Worm (Caenorhabditis elegans) whole organism, mixed stage, embryonic: ENCODE data around the gene kmo-2.

Experiments
- M03D4.4 ChIP-seq: sonication (generic microtip); optimal IDR thresholded peaks from 2 replicates; lab custom pipeline; 2017; ENCODE audit warnings: mild to moderate bottlenecking, missing genetic modification characterization, missing compliant biosample characterization
- bed-3 ChIP-seq: fragments of 200-800 bp; sonication (Bioruptor generic); optimal IDR thresholded peaks from 3 replicates; lab custom pipeline; 2018; ENCODE audit warnings: mild to moderate bottlenecking, missing genetic modification characterization, moderate library complexity, missing compliant biosample characterization
- blmp-1 ChIP-seq: fragments of 150-350 bp; optimal IDR thresholded peaks from 2 replicates; lab custom pipeline; 2014; ENCODE audit warnings: missing biosample characterization, missing genetic modification characterization
- ceh-39 ChIP-seq: fragments of 150-350 bp; optimal IDR thresholded peaks from 2 replicates; lab custom pipeline; 2014; ENCODE audit warnings: missing biosample characterization, missing genetic modification characterization
- ceh-43 ChIP-seq: fragments of 200-800 bp; sonication (Bioruptor generic); optimal IDR thresholded peaks from 2 replicates; lab custom pipeline; 2018; ENCODE audit warnings: mild to moderate bottlenecking, missing genetic modification characterization, moderate library complexity, missing compliant biosample characterization
- ceh-83 ChIP-seq: fragments of 200-800 bp; sonication (Bioruptor generic); optimal IDR thresholded peaks from 2 replicates; lab custom pipeline; 2018; ENCODE audit warnings: mild to moderate bottlenecking, missing genetic modification characterization, missing compliant biosample characterization
- drap-1 ChIP-seq: fragments of 200-800 bp; sonication (Bioruptor generic); optimal IDR thresholded peaks from 3 replicates; lab custom pipeline; 2018; ENCODE audit warnings: mild to moderate bottlenecking, missing genetic modification characterization, missing compliant biosample characterization
- elt-1 ChIP-seq: sonication (generic microtip); optimal IDR thresholded peaks from 2 replicates; lab custom pipeline; 2017; ENCODE audit warnings: missing genetic modification characterization, mild to moderate bottlenecking, missing compliant biosample characterization, antibody characterized with exemption, moderate library complexity, borderline replicate concordance; ENCODE audit not compliant: insufficient read depth
- elt-3 ChIP-seq: fragments of 150-350 bp; optimal IDR thresholded peaks from 2 replicates; lab custom pipeline; 2014; ENCODE audit warnings: missing biosample characterization, missing genetic modification characterization
- flh-1 ChIP-seq: fragments of 200-800 bp; sonication (Bioruptor generic); optimal IDR thresholded peaks from 2 replicates; lab custom pipeline; 2018; ENCODE audit warnings: mild to moderate bottlenecking, missing genetic modification characterization, moderate library complexity, missing compliant biosample characterization
- ham-2 ChIP-seq: fragments of 200-800 bp; sonication (Bioruptor generic); optimal IDR thresholded peaks from 2 replicates; lab custom pipeline; 2018; ENCODE audit warnings: mild to moderate bottlenecking, missing genetic modification characterization, missing compliant biosample characterization
- hlh-1 ChIP-seq: fragments of 150-350 bp; optimal IDR thresholded peaks from 2 replicates; lab custom pipeline; 2014; ENCODE audit warnings: missing biosample characterization, missing genetic modification reagents, missing genetic modification characterization
- lin-13 ChIP-seq: fragments of 150-350 bp; optimal IDR thresholded peaks from 2 replicates; lab custom pipeline; 2014; ENCODE audit warnings: missing biosample characterization, missing genetic modification characterization
- lsy-2 ChIP-seq: fragments of 150-350 bp; optimal IDR thresholded peaks from 2 replicates; lab custom pipeline; 2014; ENCODE audit warnings: missing biosample characterization, missing genetic modification characterization
- mab-5 ChIP-seq: fragments of 150-350 bp; optimal IDR thresholded peaks from 2 replicates; lab custom pipeline; 2014; ENCODE audit warnings: missing biosample characterization, missing genetic modification characterization
- mls-2 ChIP-seq: sonication (generic microtip); optimal IDR thresholded peaks from 2 replicates; lab custom pipeline; 2016; ENCODE audit warnings: mild to moderate bottlenecking, missing genetic modification characterization, moderate library complexity, missing compliant biosample characterization
- nhr-12 ChIP-seq: fragments of 150-350 bp; optimal IDR thresholded peaks from 2 replicates; lab custom pipeline; 2014; ENCODE audit warnings: missing biosample characterization, missing genetic modification characterization
- nhr-2 ChIP-seq: fragments of 150-350 bp; optimal IDR thresholded peaks from 2 replicates; lab custom pipeline; 2014; ENCODE audit warnings: missing biosample characterization, missing genetic modification characterization
- nhr-237 ChIP-seq: fragments of 150-350 bp; optimal IDR thresholded peaks from 2 replicates; lab custom pipeline; 2014; ENCODE audit warnings: missing biosample characterization, missing genetic modification characterization
- nhr-76 ChIP-seq: sonication (generic microtip); optimal IDR thresholded peaks from 2 replicates; lab custom pipeline; 2017; ENCODE audit warnings: missing biosample characterization, missing genetic modification characterization
- pha-4 ChIP-seq: fragments of 150-350 bp; optimal IDR thresholded peaks from 2 replicates; lab custom pipeline; 2018; ENCODE audit warnings: missing biosample characterization, missing genetic modification reagents, missing genetic modification characterization
- sem-2 ChIP-seq: fragments of 200-800 bp; sonication (Bioruptor generic); optimal IDR thresholded peaks from 2 replicates; lab custom pipeline; 2018; ENCODE audit warnings: mild to moderate bottlenecking, missing genetic modification characterization, missing compliant biosample characterization
- snpc-4 ChIP-seq: fragments of 150-350 bp; optimal IDR thresholded peaks from 2 replicates; lab custom pipeline; 2014; ENCODE audit warnings: missing biosample characterization, missing genetic modification characterization
- sptf-1 ChIP-seq: sonication (generic microtip); optimal IDR thresholded peaks from 2 replicates; lab custom pipeline; 2017; ENCODE audit warnings: mild to moderate bottlenecking, missing genetic modification characterization, moderate library complexity, missing compliant biosample characterization
- tbx-8 ChIP-seq: fragments of 200-800 bp; sonication (Bioruptor generic); optimal IDR thresholded peaks from 2 replicates; lab custom pipeline; 2018; ENCODE audit warnings: mild to moderate bottlenecking, missing genetic modification characterization, moderate library complexity, missing compliant biosample characterization
- unc-120 ChIP-seq: sonication (generic microtip); optimal IDR thresholded peaks from 2 replicates; lab custom pipeline; 2017; ENCODE audit warnings: missing genetic modification characterization, missing compliant biosample characterization; ENCODE audit not compliant: poor library complexity, severe bottlenecking
- unc-39 ChIP-seq: fragments of 150-350 bp; optimal IDR thresholded peaks from 2 replicates; lab custom pipeline; 2014; ENCODE audit warnings: missing biosample characterization, missing genetic modification characterization
- unc-62 ChIP-seq: fragments of 150-350 bp; optimal IDR thresholded peaks from 2 replicates; lab custom pipeline; 2014; ENCODE audit warnings: missing biosample characterization, missing genetic modification reagents, missing genetic modification characterization
- zip-8 ChIP-seq: fragments of 150-350 bp; optimal IDR thresholded peaks from 2 replicates; lab custom pipeline; 2014; ENCODE audit warnings: missing biosample characterization, missing genetic modification characterization
- ztf-11 ChIP-seq: fragments of 150-350 bp; optimal IDR thresholded peaks from 2 replicates; lab custom pipeline; 2014; ENCODE audit warnings: missing biosample characterization, missing genetic modification characterization

The kmo-2 gene

ce11 chrV:12086934-12087333 is 18.6 kb upstream of the kmo-2 start, which contains the start of gene gana-1:
Gene gana-1, plus strand, starts transcription at chrV:12087234.
- TF ChIP-seq nhr-12 (tag; lab: Kevin White, UChicago), result no peak
- TF ChIP-seq nhr-2 (tag; lab: Kevin White, UChicago), result no peak
- TF ChIP-seq unc-62 (GFP tag; lab: Kevin White, UChicago), result no peak
- no peak for TF ChIP-seq ham-2 (GFP tag; lab: Kevin White, UChicago)
- no peak for TF ChIP-seq nhr-76 (tag; lab: Kevin White, UChicago)
- no peak for TF ChIP-seq lsy-2 (tag; lab: Kevin White, UChicago)
- no peak for TF ChIP-seq mab-5 (tag; lab: Kevin White, UChicago)
- no peak for TF ChIP-seq M03D4.4 (tag; lab: Kevin White, UChicago)
- TF ChIP-seq snpc-4, result no peak
- no peak for TF ChIP-seq bed-3
- TF ChIP-seq drap-1 (GFP tag; lab: Kevin White, UChicago), result no peak
- no peak for TF ChIP-seq elt-3
- no peak for TF ChIP-seq unc-39
- no peak for TF ChIP-seq ceh-39 (tag; lab: Kevin White, UChicago)

ce11 chrV:12085867-12086634 is 17.7 kb upstream of the kmo-2 start:
- TF ChIP-seq flh-1 (GFP tag; lab: Kevin White, UChicago) (no peak), ceh-83 (GFP tag; lab: Kevin White, UChicago) (no peak), nhr-2 (tag; lab: Kevin White, UChicago) (no peak), elt-3 (no peak), nhr-76 (tag; lab: Kevin White, UChicago) (no peak), hlh-1 (tag; lab: Kevin White, UChicago) (peak; percentile 67), tbx-8 (no peak), mls-2 (no peak), pha-4 (tag; lab: Kevin White, UChicago) (no peak)

- TF ChIP-seq ceh-83 (GFP tag; lab: Kevin White, UChicago) (no peak), mab-5 (tag; lab: Kevin White, UChicago) (no peak), zip-8 (tag; lab: Kevin White, UChicago) (no peak)
These were observed 15.9 kb upstream of the kmo-2 start, which contains the start of gene R07B7.8 for ce11 chrV:12084216-12084615. Gene R07B7.8, minus strand, starts transcription at chrV:12084316.

- TF ChIP-seq ztf-11 (tag; lab: Kevin White, UChicago) (no peak), pha-4 (tag; lab: Kevin White, UChicago) (no peak), nhr-76 (tag; lab: Kevin White, UChicago) (no peak), bed-3 (no peak), sptf-1 (tag; lab: Kevin White, UChicago) (no peak), unc-39 (no peak), lin-13 (tag; lab: Kevin White, UChicago) (no peak), mab-5 (tag; lab: Kevin White, UChicago) (no peak), blmp-1 (no peak), ham-2 (GFP tag; lab: Kevin White, UChicago) (no peak), lsy-2 (tag; lab: Kevin White, UChicago) (no peak), unc-120 (tag; lab: Kevin White, UChicago) (no peak), M03D4.4 (tag; lab: Kevin White, UChicago) (no peak), zip-8 (tag; lab: Kevin White, UChicago) (no peak), hlh-1 (tag; lab: Kevin White, UChicago) (no peak), elt-1 (tag; lab: Kevin White, UChicago) (no peak)
These were observed 14.6 kb upstream of the kmo-2 start, which contains the start of gene R07B7.10 for ce11 chrV:12082932-12083331. Gene R07B7.10, plus strand, starts transcription at chrV:12083216.

ce11 chrV:12080274-12080673 is 11.9 kb upstream of the kmo-2 start, which contains the start of gene R07B7.9:
Gene R07B7.9, minus strand, starts transcription at chrV:12080374.
- TF ChIP-seq ceh-39 (tag; lab: Kevin White, UChicago) (no peak), M03D4.4 (tag; lab: Kevin White, UChicago) (no peak), snpc-4 (no peak), nhr-237 (tag; lab: Kevin White, UChicago) (no peak), tbx-8 (no peak), hlh-1 (tag; lab: Kevin White, UChicago) (no peak), unc-39 (no peak), sem-2 (GFP tag; lab: Kevin White, UChicago) (no peak), ceh-43 (no peak), elt-1 (tag; lab: Kevin White, UChicago) (no peak), zip-8 (tag; lab: Kevin White, UChicago) (no peak), sptf-1 (tag; lab: Kevin White, UChicago) (no peak)
- TF ChIP-seq, all 35 proteins: peak for 0
